Worm (Caenorhabditis elegans) whole organism, early embryonic: Measurements from ENCODE around the gene F54F2.6.

Experiments used
- B0310.2 ChIP-seq: sonication (generic microtip); optimal IDR thresholded peaks from 2 replicates; lab custom pipeline; 2016; ENCODE audit warnings: mild to moderate bottlenecking, missing genetic modification characterization, missing compliant biosample characterization
- F13C5.2 ChIP-seq: sonication (generic microtip); optimal IDR thresholded peaks from 2 replicates; lab custom pipeline; 2017; ENCODE audit warnings: mild to moderate bottlenecking, missing genetic modification characterization, inconsistent platforms, missing compliant biosample characterization
- aly-1 ChIP-seq: sonication (generic microtip); optimal IDR thresholded peaks from 2 replicates; lab custom pipeline; 2016; ENCODE audit warnings: missing genetic modification characterization, missing compliant biosample characterization
- ama-1 ChIP-seq: fragments of 150-350 bp; optimal IDR thresholded peaks from 2 replicates; lab custom pipeline; 2014
- ceh-13 ChIP-seq: fragments of 200-800 bp; sonication (Bioruptor generic); optimal IDR thresholded peaks from 2 replicates; lab custom pipeline; 2018; ENCODE audit warnings: mild to moderate bottlenecking, missing genetic modification characterization, missing compliant biosample characterization
- ceh-36 ChIP-seq: sonication (generic microtip); optimal IDR thresholded peaks from 2 replicates; lab custom pipeline; 2016; ENCODE audit warnings: missing genetic modification characterization, inconsistent platforms, missing compliant biosample characterization
- flt-1 ChIP-seq: fragments of 200-800 bp; sonication (Bioruptor generic); IDR thresholded peaks from 2 replicates; pipeline ENCODE4 v1.3.6; 2022; ENCODE audit warnings: missing genetic modification characterization, missing compliant biosample characterization
- hmbx-1 ChIP-seq: sonication (generic microtip); optimal IDR thresholded peaks from 2 replicates; lab custom pipeline; 2016; ENCODE audit warnings: mild to moderate bottlenecking, missing genetic modification characterization, missing compliant biosample characterization
- scrt-1 ChIP-seq: fragments of 200-800 bp; sonication (Bioruptor generic); IDR thresholded peaks from 2 replicates; pipeline ENCODE4 v1.3.6; 2022; ENCODE audit warnings: missing genetic modification characterization, missing compliant biosample characterization
- sea-1 ChIP-seq: fragments of 200-800 bp; sonication (Bioruptor generic); conservative IDR thresholded peaks from 2 replicates; pipeline ENCODE4 v1.3.6; 2022; ENCODE audit warnings: missing genetic modification characterization, missing compliant biosample characterization
- tbx-37 ChIP-seq: fragments of 200-800 bp; sonication (Bioruptor generic); conservative IDR thresholded peaks from 2 replicates; pipeline ENCODE4 v1.3.6; 2022; ENCODE audit warnings: missing genetic modification reagents, missing genetic modification characterization, missing compliant biosample characterization
- tra-4 ChIP-seq: sonication (generic microtip); optimal IDR thresholded peaks from 2 replicates; lab custom pipeline; 2017; ENCODE audit warnings: missing genetic modification characterization, missing compliant biosample characterization

DNA sequence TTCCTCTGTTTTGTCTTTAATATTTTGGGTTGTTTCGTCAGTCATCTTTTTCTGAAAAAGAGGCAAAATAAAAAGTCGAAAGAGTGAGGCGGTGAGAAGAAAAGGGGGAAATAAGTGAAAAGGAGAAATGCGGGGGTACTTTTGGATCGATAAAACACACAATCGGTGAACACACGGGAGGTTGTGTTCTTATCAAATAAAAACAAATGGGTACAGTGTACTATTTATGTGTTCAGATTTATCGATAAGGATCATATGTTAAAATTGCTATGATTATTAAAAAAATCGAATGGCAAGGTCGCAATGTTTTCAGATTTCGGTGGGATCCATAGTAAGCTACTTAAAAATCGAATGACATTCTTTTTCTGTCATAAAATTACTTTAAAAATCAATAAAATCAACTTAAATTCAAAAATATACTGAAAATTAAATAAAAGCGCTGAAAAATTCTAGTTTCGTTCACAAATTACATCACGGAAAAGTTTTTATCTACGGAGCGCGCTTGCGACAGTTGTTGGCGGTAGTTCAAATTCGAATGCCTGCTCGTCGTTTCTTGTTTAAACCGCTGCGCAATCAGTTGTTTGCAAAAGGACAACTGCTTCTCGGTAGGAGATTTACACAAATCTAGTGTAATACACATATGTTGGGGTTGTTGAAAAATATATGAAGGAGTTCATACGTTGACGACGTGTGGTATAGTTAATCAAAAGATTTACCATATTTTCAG is 8.9 kb upstream of the F54F2.6 start, which contains the start of gene prx-19:
- TF ChIP-seq ceh-13 (GFP tag; lab: Kevin White, UChicago) = no peak
- no peak for TF ChIP-seq ama-1 (lab: Kevin White, UChicago)
- TF ChIP-seq flt-1 (GFP tag; lab: Robert Waterston, UW) = no peak
- TF ChIP-seq tbx-37 = no peak
- no peak for TF ChIP-seq aly-1 (tag; lab: Kevin White, UChicago)
- TF ChIP-seq tra-4 (tag; lab: Kevin White, UChicago) = no peak
- TF ChIP-seq scrt-1 = no peak
- TF ChIP-seq ceh-36 (tag; lab: Kevin White, UChicago) = no peak
- no peak for TF ChIP-seq hmbx-1
- no peak for TF ChIP-seq F13C5.2 (tag; lab: Kevin White, UChicago)
- TF ChIP-seq sea-1 = no peak
- TF ChIP-seq B0310.2 (tag; lab: Kevin White, UChicago) = no peak
